Worm (Caenorhabditis elegans): Measurements from ENCODE around the gene C34F6.11.
A peak's percentile ranks its signal among the peaks of the same experiment; 100 is the strongest.

Gene C34F6.11

ce11 chrX:11250983-11251382, 47.3 kb upstream of the C34F6.11 start:
- TF ChIP-seq lin-13 (tag; optimal IDR thresholded peaks at IDR 0.05) = no peak
- TF ChIP-seq tbx-8 (GFP tag; optimal IDR thresholded peaks at IDR 0.05) = no peak
- no peak for TF ChIP-seq mab-5 (tag; optimal IDR thresholded peaks at IDR 0.05)
- no peak for TF ChIP-seq nhr-28 (tag; optimal IDR thresholded peaks at IDR 0.05)
- TF ChIP-seq hlh-1 (tag; optimal IDR thresholded peaks at IDR 0.05) = no peak
- TF ChIP-seq elt-1 (tag; optimal IDR thresholded peaks at IDR 0.05; ENCODE audit: borderline replicate concordance, insufficient read depth) = no peak
- TF ChIP-seq ham-2 (GFP tag; optimal IDR thresholded peaks at IDR 0.05) = no peak
- no peak for TF ChIP-seq sptf-1 (tag; optimal IDR thresholded peaks at IDR 0.05)
- no peak for TF ChIP-seq nhr-2 (tag; optimal IDR thresholded peaks at IDR 0.05)
- TF ChIP-seq ztf-11 (tag; optimal IDR thresholded peaks at IDR 0.05) = no peak
- no peak for TF ChIP-seq nhr-76 (tag; optimal IDR thresholded peaks at IDR 0.05)
- TF ChIP-seq ces-1 (GFP tag; optimal IDR thresholded peaks at IDR 0.05) = no peak
- TF ChIP-seq ceh-83 (GFP tag; optimal IDR thresholded peaks at IDR 0.05) = no peak
- TF ChIP-seq sem-2 (GFP tag; optimal IDR thresholded peaks at IDR 0.05) = no peak
- TF ChIP-seq bed-3 (GFP tag; optimal IDR thresholded peaks at IDR 0.05) = no peak
- TF ChIP-seq ceh-43 (GFP tag; optimal IDR thresholded peaks at IDR 0.05) = no peak
- no peak for TF ChIP-seq flh-1 (GFP tag; optimal IDR thresholded peaks at IDR 0.05)
- TF ChIP-seq snpc-4 (tag; optimal IDR thresholded peaks at IDR 0.05) = no peak
- no peak for TF ChIP-seq mls-2 (tag; optimal IDR thresholded peaks at IDR 0.05)

- TF ChIP-seq snpc-4 (tag; optimal IDR thresholded peaks at IDR 0.05) (no peak), mep-1 (tag; optimal IDR thresholded peaks at IDR 0.05) (no peak), nhr-12 (tag; optimal IDR thresholded peaks at IDR 0.05) (no peak), hlh-1 (tag; optimal IDR thresholded peaks at IDR 0.05) (no peak), lin-13 (tag; optimal IDR thresholded peaks at IDR 0.05) (no peak), mab-5 (tag; optimal IDR thresholded peaks at IDR 0.05) (no peak), elt-1 (tag; optimal IDR thresholded peaks at IDR 0.05; ENCODE audit: borderline replicate concordance, insufficient read depth) (no peak), bed-3 (GFP tag; optimal IDR thresholded peaks at IDR 0.05) (no peak), cnd-1 (tag; optimal IDR thresholded peaks at IDR 0.05) (no peak), blmp-1 (tag; optimal IDR thresholded peaks at IDR 0.05) (no peak)
Observed at ce11 chrX:11249392-11249791, 45.7 kb upstream of the C34F6.11 start.

ce11 chrX:11248083-11248482, 44.4 kb upstream of the C34F6.11 start:
- peak; percentile 40 for TF ChIP-seq mls-2 (tag; optimal IDR thresholded peaks at IDR 0.05)
- peak; percentile 82 for TF ChIP-seq pha-4 (tag; optimal IDR thresholded peaks at IDR 0.05)
- TF ChIP-seq ham-2 (GFP tag; optimal IDR thresholded peaks at IDR 0.05) = peak; percentile 73
- peak; percentile 71 for TF ChIP-seq drap-1 (GFP tag; optimal IDR thresholded peaks at IDR 0.05)
- TF ChIP-seq unc-62 (GFP tag; optimal IDR thresholded peaks at IDR 0.05) = peak; percentile 24
- peak; percentile 53 for TF ChIP-seq sptf-1 (tag; optimal IDR thresholded peaks at IDR 0.05)
- no peak for TF ChIP-seq zip-8 (tag; optimal IDR thresholded peaks at IDR 0.05)
- TF ChIP-seq hlh-1 (tag; optimal IDR thresholded peaks at IDR 0.05) = peak; percentile 32
- peak; percentile 59 for TF ChIP-seq M03D4.4 (tag; optimal IDR thresholded peaks at IDR 0.05)
- no peak for TF ChIP-seq bed-3 (GFP tag; optimal IDR thresholded peaks at IDR 0.05)
- no peak for TF ChIP-seq unc-120 (tag; optimal IDR thresholded peaks at IDR 0.05; ENCODE audit: poor library complexity, severe bottlenecking)
- TF ChIP-seq mab-5 (tag; optimal IDR thresholded peaks at IDR 0.05) = no peak

- TF ChIP-seq ces-1 (GFP tag; optimal IDR thresholded peaks at IDR 0.05) = peak; percentile 76
- TF ChIP-seq nhr-76 (tag; optimal IDR thresholded peaks at IDR 0.05) = no peak
- no peak for TF ChIP-seq lin-32 (GFP tag; optimal IDR thresholded peaks at IDR 0.05)
Observed at ce11 chrX:11245056-11245455, 41.3 kb upstream of the C34F6.11 start.

- TF ChIP-seq lin-32 (GFP tag; optimal IDR thresholded peaks at IDR 0.05) (no peak), cnd-1 (tag; optimal IDR thresholded peaks at IDR 0.05) (no peak), elt-3 (tag; optimal IDR thresholded peaks at IDR 0.05) (no peak), flh-1 (GFP tag; optimal IDR thresholded peaks at IDR 0.05) (no peak), mep-1 (tag; optimal IDR thresholded peaks at IDR 0.05) (no peak), bed-3 (GFP tag; optimal IDR thresholded peaks at IDR 0.05) (no peak), zip-8 (tag; optimal IDR thresholded peaks at IDR 0.05) (no peak), nhr-2 (tag; optimal IDR thresholded peaks at IDR 0.05) (no peak)
Observed at ce11 chrX:11243604-11244003, 39.9 kb upstream of the C34F6.11 start.

Data from whole organism, mixed stage, embryonic.